Fruit fly (Drosophila melanogaster) whole organism, embryonic: Measurements from ENCODE around the gene mRpL16.

Experiments
- ATbp ChIP-seq: fragments of 200-800 bp; sonication (Bioruptor generic); optimal IDR thresholded peaks from 2 replicates; lab custom pipeline; 2017; ENCODE audit warnings: missing biosample characterization, mild to moderate bottlenecking, missing genetic modification characterization, missing genetic modification reagents
- BEAF-32 ChIP-seq: fragments of 200-800 bp; sonication (Bioruptor generic); optimal IDR thresholded peaks from 3 replicates; lab custom pipeline; 2017; ENCODE audit warnings: missing biosample characterization, missing genetic modification characterization, mild to moderate bottlenecking, moderate library complexity, missing genetic modification reagents
- CG1024 ChIP-seq: fragments of 200-800 bp; sonication (Bioruptor generic); IDR thresholded peaks from 2 replicates; pipeline ENCODE4 v1.3.6; 2022; ENCODE audit warnings: missing biosample characterization, missing genetic modification characterization
- CG10274 ChIP-seq: fragments of 200-800 bp; sonication (Bioruptor generic); optimal IDR thresholded peaks from 3 replicates; lab custom pipeline; 2017; ENCODE audit warnings: missing biosample characterization, mild to moderate bottlenecking, missing genetic modification characterization
- CG10543 ChIP-seq: fragments of 200-800 bp; sonication (Bioruptor generic); optimal IDR thresholded peaks from 3 replicates; lab custom pipeline; 2017; ENCODE audit warnings: missing biosample characterization, mild to moderate bottlenecking, missing genetic modification characterization, moderate library complexity
- CG10979 ChIP-seq: fragments of 200-800 bp; sonication (Bioruptor generic); optimal IDR thresholded peaks from 2 replicates; lab custom pipeline; 2018; ENCODE audit warnings: missing biosample characterization, mild to moderate bottlenecking, missing genetic modification characterization, moderate library complexity
- CG13296 ChIP-seq: fragments of 200-800 bp; sonication (Bioruptor generic); optimal IDR thresholded peaks from 3 replicates; lab custom pipeline; 2018; ENCODE audit warnings: missing biosample characterization, mild to moderate bottlenecking, missing genetic modification characterization
- CG13624 ChIP-seq: fragments of 200-800 bp; sonication (Bioruptor generic); optimal IDR thresholded peaks from 2 replicates; lab custom pipeline; 2016; ENCODE audit warnings: missing biosample characterization, missing genetic modification characterization
- CG14441 ChIP-seq: fragments of 200-800 bp; sonication (Bioruptor generic); IDR thresholded peaks from 2 replicates; pipeline ENCODE4 v1.3.6; 2022; ENCODE audit warnings: missing biosample characterization, missing genetic modification characterization
- CG14710 ChIP-seq: fragments of 200-800 bp; sonication (Bioruptor generic); optimal IDR thresholded peaks from 3 replicates; lab custom pipeline; 2019; ENCODE audit warnings: missing biosample characterization, mild to moderate bottlenecking, missing genetic modification characterization, moderate library complexity
- CG15514 ChIP-seq: fragments of 200-800 bp; sonication (Bioruptor generic); optimal IDR thresholded peaks from 3 replicates; lab custom pipeline; 2017; ENCODE audit warnings: missing biosample characterization, missing genetic modification characterization, mild to moderate bottlenecking, moderate library complexity, missing genetic modification reagents
- CG2712 ChIP-seq: fragments of 200-800 bp; optimal IDR thresholded peaks from 3 replicates; lab custom pipeline; 2019; ENCODE audit warnings: missing biosample characterization, mild to moderate bottlenecking, missing genetic modification characterization, moderate library complexity
- CG30403 ChIP-seq: fragments of 200-800 bp; sonication (Bioruptor generic); optimal IDR thresholded peaks from 3 replicates; lab custom pipeline; 2016; ENCODE audit warnings: missing biosample characterization, missing genetic modification characterization
- CG31365 ChIP-seq: fragments of 200-800 bp; sonication (Bioruptor generic); optimal IDR thresholded peaks from 2 replicates; lab custom pipeline; 2018; ENCODE audit warnings: missing biosample characterization, mild to moderate bottlenecking, missing genetic modification characterization
- CG4360 ChIP-seq: fragments of 200-800 bp; sonication (Bioruptor generic); IDR thresholded peaks from 2 replicates; pipeline ENCODE4 v1.3.6; 2022; ENCODE audit warnings: missing biosample characterization, missing genetic modification characterization
- CG4730 ChIP-seq: fragments of 200-800 bp; sonication (Bioruptor generic); IDR thresholded peaks from 2 replicates; pipeline ENCODE4 v1.3.6; 2022; ENCODE audit warnings: missing biosample characterization, missing genetic modification characterization
- CG7372 ChIP-seq: fragments of 200-800 bp; sonication (Bioruptor generic); IDR thresholded peaks from 2 replicates; pipeline ENCODE4 v1.3.6; 2022; ENCODE audit warnings: missing biosample characterization, missing genetic modification characterization
- CG7786 ChIP-seq: fragments of 200-800 bp; sonication (Bioruptor generic); optimal IDR thresholded peaks from 2 replicates; lab custom pipeline; 2016; ENCODE audit warnings: missing biosample characterization, missing genetic modification characterization
- CG7928 ChIP-seq: fragments of 200-800 bp; sonication (Bioruptor generic); optimal IDR thresholded peaks from 2 replicates; lab custom pipeline; 2017; ENCODE audit warnings: missing biosample characterization, mild to moderate bottlenecking, missing genetic modification characterization
- CG9609 ChIP-seq: fragments of 200-800 bp; sonication (Bioruptor generic); optimal IDR thresholded peaks from 3 replicates; lab custom pipeline; 2016; ENCODE audit warnings: missing biosample characterization, missing genetic modification characterization
- CG9876 ChIP-seq: fragments of 200-800 bp; sonication (Bioruptor generic); optimal IDR thresholded peaks from 2 replicates; lab custom pipeline; 2016; ENCODE audit warnings: missing biosample characterization, missing genetic modification characterization
- Dek ChIP-seq: fragments of 200-800 bp; sonication (Bioruptor generic); optimal IDR thresholded peaks from 3 replicates; lab custom pipeline; 2019; ENCODE audit warnings: missing biosample characterization, mild to moderate bottlenecking, missing genetic modification characterization, moderate library complexity
- ERR ChIP-seq: fragments of 200-800 bp; sonication (Bioruptor generic); optimal IDR thresholded peaks from 2 replicates; lab custom pipeline; 2016; ENCODE audit warnings: missing biosample characterization, missing genetic modification characterization
- Ets97D ChIP-seq: fragments of 200-800 bp; sonication (Bioruptor generic); optimal IDR thresholded peaks from 3 replicates; lab custom pipeline; 2016; ENCODE audit warnings: missing biosample characterization, missing genetic modification characterization
- Fer1 ChIP-seq: fragments of 200-800 bp; sonication (Bioruptor generic); optimal IDR thresholded peaks from 2 replicates; lab custom pipeline; 2017; ENCODE audit warnings: missing biosample characterization, mild to moderate bottlenecking, missing genetic modification characterization
- Gug ChIP-seq: fragments of 200-800 bp; sonication (Bioruptor generic); IDR thresholded peaks from 4 replicates; pipeline ENCODE4 v1.3.6; 2022; ENCODE audit warnings: missing biosample characterization, missing genetic modification characterization
- HLH4C ChIP-seq: fragments of 200-800 bp; sonication (Bioruptor generic); IDR thresholded peaks from 3 replicates; pipeline ENCODE4 v1.3.6; 2022; ENCODE audit warnings: missing biosample characterization, missing genetic modification characterization; ENCODE audit not compliant: partially characterized antibody
- Hmr ChIP-seq: fragments of 200-800 bp; sonication (Bioruptor generic); optimal IDR thresholded peaks from 3 replicates; lab custom pipeline; 2017; ENCODE audit warnings: mild to moderate bottlenecking, missing biosample characterization, missing genetic modification reagents, missing genetic modification characterization
- MESR4 ChIP-seq: fragments of 200-800 bp; sonication (Bioruptor generic); optimal IDR thresholded peaks from 2 replicates; lab custom pipeline; 2018; ENCODE audit warnings: missing biosample characterization, mild to moderate bottlenecking, missing genetic modification characterization, moderate library complexity
- MTF-1 ChIP-seq: fragments of 200-800 bp; sonication (Bioruptor generic); optimal IDR thresholded peaks from 2 replicates; lab custom pipeline; 2018; ENCODE audit warnings: missing biosample characterization, mild to moderate bottlenecking, missing genetic modification characterization, borderline replicate concordance
- Med ChIP-seq: fragments of 200-800 bp; sonication (Bioruptor generic); peaks from one replicate; lab custom pipeline; 2016; ENCODE audit warnings: missing biosample characterization, missing genetic modification characterization, mild to moderate bottlenecking, inconsistent platforms, moderate library complexity
- NFAT ChIP-seq: fragments of 200-800 bp; sonication (Bioruptor generic); IDR thresholded peaks from 2 replicates; pipeline ENCODE4 v1.3.6; 2022; ENCODE audit warnings: missing biosample characterization, missing genetic modification characterization
- Oaz ChIP-seq: fragments of 200-800 bp; sonication (Bioruptor generic); IDR thresholded peaks from 2 replicates; pipeline ENCODE4 v1.3.6; 2022; ENCODE audit warnings: missing biosample characterization, missing genetic modification characterization
- Oli ChIP-seq: fragments of 200-800 bp; sonication (Bioruptor generic); optimal IDR thresholded peaks from 2 replicates; lab custom pipeline; 2018; ENCODE audit warnings: missing biosample characterization, mild to moderate bottlenecking, missing genetic modification characterization, moderate library complexity
- Pdp1 ChIP-seq, 2 experiments: fragments of 200-800 bp; sonication (Bioruptor generic); optimal IDR thresholded peaks; 3 replicates each; lab custom pipeline; 2016; ENCODE audit warnings: missing biosample characterization in 2 of 2, missing genetic modification characterization in 2 of 2, mild to moderate bottlenecking in 1 of 2, moderate library complexity in 1 of 2
- TFAM ChIP-seq: fragments of 200-800 bp; sonication (Bioruptor generic); optimal IDR thresholded peaks from 2 replicates; lab custom pipeline; 2017; ENCODE audit warnings: missing biosample characterization, missing genetic modification characterization, inconsistent platforms
- Xrp1 ChIP-seq: fragments of 200-800 bp; sonication (Bioruptor generic); IDR thresholded peaks from 2 replicates; pipeline ENCODE4 v1.3.6; 2022; ENCODE audit warnings: missing biosample characterization, missing genetic modification characterization
- bbx ChIP-seq: fragments of 200-800 bp; sonication (Bioruptor generic); IDR thresholded peaks from 2 replicates; pipeline ENCODE4 v1.3.6; 2022; ENCODE audit warnings: missing biosample characterization, missing genetic modification characterization; ENCODE audit not compliant: partially characterized antibody
- crp ChIP-seq, 2 experiments: fragments of 200-800 bp; sonication (Bioruptor generic); optimal IDR thresholded peaks; 2 replicates in 1 of 2; 3 replicates in 1 of 2; lab custom pipeline; 2017; ENCODE audit warnings: missing biosample characterization in 2 of 2, missing genetic modification characterization in 2 of 2, mild to moderate bottlenecking in 1 of 2, moderate library complexity in 1 of 2
- dm ChIP-seq: fragments of 200-800 bp; sonication (Bioruptor generic); optimal IDR thresholded peaks from 3 replicates; lab custom pipeline; 2016; ENCODE audit warnings: missing biosample characterization, missing genetic modification characterization
- ftz-f1 ChIP-seq: fragments of 200-800 bp; sonication (Bioruptor generic); optimal IDR thresholded peaks from 2 replicates; lab custom pipeline; 2016; ENCODE audit warnings: missing biosample characterization, missing genetic modification characterization
- gcm2 ChIP-seq: fragments of 200-800 bp; sonication (Bioruptor generic); optimal IDR thresholded peaks from 2 replicates; lab custom pipeline; 2016; ENCODE audit warnings: missing biosample characterization, missing genetic modification characterization
- insv ChIP-seq, 2 experiments: fragments of 200-800 bp; sonication (Bioruptor generic); optimal IDR thresholded peaks; 3 replicates each; lab custom pipeline; 2016 to 2018; ENCODE audit warnings: missing biosample characterization in 2 of 2, missing genetic modification characterization in 2 of 2
- nmo ChIP-seq: fragments of 200-800 bp; sonication (Bioruptor generic); optimal IDR thresholded peaks from 2 replicates; lab custom pipeline; 2018; ENCODE audit warnings: missing biosample characterization, mild to moderate bottlenecking, missing genetic modification characterization, moderate library complexity
- slou ChIP-seq: fragments of 200-800 bp; sonication (Bioruptor generic); optimal IDR thresholded peaks from 3 replicates; lab custom pipeline; 2016; ENCODE audit warnings: missing biosample characterization, missing genetic modification characterization
- tll ChIP-seq, 2 experiments: fragments of 200-800 bp in 1 of 2; fragments of >200 bp in 1 of 2; sonication (Bioruptor generic) in 1 of 2; optimal IDR thresholded peaks; 2 replicates each; lab custom pipeline; 2017 to 2019; ENCODE audit warnings: missing biosample characterization in 2 of 2, missing genetic modification characterization in 2 of 2, mild to moderate bottlenecking in 1 of 2, moderate library complexity in 1 of 2
- unc-4 ChIP-seq: fragments of 200-800 bp; sonication (Bioruptor generic); IDR thresholded peaks from 2 replicates; pipeline ENCODE4 v1.3.6; 2022; ENCODE audit warnings: missing biosample characterization, missing genetic modification characterization; ENCODE audit not compliant: partially characterized antibody
- zen ChIP-seq: fragments of 200-800 bp; sonication (Bioruptor generic); optimal IDR thresholded peaks from 3 replicates; lab custom pipeline; 2018; ENCODE audit warnings: missing biosample characterization, mild to moderate bottlenecking, missing genetic modification characterization, moderate library complexity

The mRpL16 gene

DNA sequence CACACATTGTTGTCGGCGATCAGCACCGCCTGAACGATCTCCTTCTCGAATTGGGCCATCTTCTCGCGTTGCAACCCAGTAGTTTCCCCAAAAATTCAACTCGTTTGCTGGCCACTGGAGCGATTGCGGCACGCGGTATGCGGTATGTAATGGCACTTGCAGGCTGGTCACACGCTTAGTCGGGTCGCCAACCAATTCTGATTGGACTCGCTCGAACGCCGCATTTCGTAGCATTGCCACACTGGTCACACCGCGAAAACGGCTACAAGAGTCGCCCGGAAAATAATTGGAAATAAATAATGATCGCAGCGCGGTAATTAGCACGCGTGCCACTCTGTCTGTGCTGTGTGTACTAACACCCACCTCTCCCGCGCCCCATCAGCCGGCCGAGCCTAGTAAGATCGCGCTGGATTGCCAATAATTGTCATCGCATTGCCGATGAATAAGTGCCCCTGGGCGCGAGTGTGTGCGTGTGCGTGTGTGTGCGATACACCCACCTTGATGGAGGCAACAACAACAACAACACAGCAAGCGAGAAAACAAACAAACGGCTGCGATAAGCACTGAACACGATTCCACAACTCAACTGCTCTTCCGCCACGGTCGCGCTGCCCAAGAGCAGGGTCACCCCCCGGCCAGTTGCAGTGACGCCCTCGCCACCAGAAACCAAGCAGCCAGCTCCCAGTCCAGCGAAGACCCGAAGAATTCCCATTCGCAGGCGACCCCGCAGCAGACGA is 32.9 kb downstream of the mRpL16 start, which contains the start of the genes eIF2Bepsilon and Ocrl (continued):
- TF ChIP-seq Gug (GFP tag; lab: Robert Waterston, UW): no peak
- TF ChIP-seq CG7786: no peak
- TF ChIP-seq Ets97D (GFP tag; lab: Kevin White, UChicago): peak; percentile 49
- no peak for TF ChIP-seq slou (GFP tag; lab: Kevin White, UChicago)
- TF ChIP-seq TFAM: no peak
- TF ChIP-seq CG9609: peak; percentile 11
- no peak for TF ChIP-seq ATbp (GFP tag; lab: Kevin White, UChicago)
- peak; percentile 59 for TF ChIP-seq BEAF-32 (GFP tag; lab: Kevin White, UChicago)
- peak; percentile 59 for TF ChIP-seq CG10274
- no peak for TF ChIP-seq Dek (tag; lab: Kevin White, UChicago)
- peak; percentile 88 for TF ChIP-seq MESR4
- TF ChIP-seq gcm2: no peak
- TF ChIP-seq nmo (GFP tag; lab: Kevin White, UChicago): peak; percentile 39
- TF ChIP-seq crp (GFP tag; optimal IDR thresholded peaks at IDR 0.05; lab: Kevin White, UChicago): peak in 1 of 2 experiments; percentile 35
- no peak for TF ChIP-seq Xrp1
- TF ChIP-seq CG31365: no peak
- no peak for TF ChIP-seq CG4730 (GFP tag; lab: Robert Waterston, UW)
- no peak for TF ChIP-seq CG7372 (GFP tag; lab: Robert Waterston, UW)
- peak; percentile 29 for TF ChIP-seq CG2712
- peak; percentile 31 for TF ChIP-seq CG9876 (GFP tag; lab: Kevin White, UChicago)
- no peak for TF ChIP-seq tll (GFP tag; optimal IDR thresholded peaks at IDR 0.05; lab: Kevin White, UChicago)
- TF ChIP-seq Pdp1 (GFP tag; optimal IDR thresholded peaks at IDR 0.05; lab: Kevin White, UChicago): peak in 1 of 2 experiments; percentile 55
- TF ChIP-seq CG13296 (GFP tag; lab: Kevin White, UChicago): no peak
- TF ChIP-seq CG1024 (GFP tag; lab: Robert Waterston, UW): no peak
- peak; percentile 6 for TF ChIP-seq CG7928
- peak; percentile 62 for TF ChIP-seq Med (GFP tag; lab: Kevin White, UChicago)
- TF ChIP-seq CG15514 (GFP tag; lab: Kevin White, UChicago): peak; percentile 83
- TF ChIP-seq MTF-1: no peak
- TF ChIP-seq ftz-f1 (GFP tag; lab: Kevin White, UChicago): peak; percentile 81
- TF ChIP-seq CG30403 (GFP tag; lab: Kevin White, UChicago): peak; percentile 4
- peak; percentile 93 for TF ChIP-seq CG4360 (GFP tag; lab: Robert Waterston, UW)
- peak; percentile 53 for TF ChIP-seq Fer1 (GFP tag; lab: Kevin White, UChicago)
- TF ChIP-seq zen: peak; percentile 56
- peak; percentile 93 to 99 for TF ChIP-seq insv (GFP tag; optimal IDR thresholded peaks at IDR 0.05; lab: Kevin White, UChicago)
- no peak for TF ChIP-seq Oaz (GFP tag; lab: Robert Waterston, UW)
- TF ChIP-seq CG14441 (GFP tag; lab: Robert Waterston, UW): no peak
- peak; percentile 28 for TF ChIP-seq CG10543
- TF ChIP-seq CG14710 (tag; lab: Kevin White, UChicago): peak; percentile 62
- 0 out of 3 replicates have a peak, but pooled peaks have one; percentile 28 for TF ChIP-seq HLH4C (GFP tag; lab: Robert Waterston, UW)
- TF ChIP-seq bbx: peak; percentile 41; the same call in 1 of the 2 replicates
- TF ChIP-seq Oli (tag; lab: Kevin White, UChicago): no peak
- peak; percentile 55 for TF ChIP-seq dm
- TF ChIP-seq NFAT: 0 out of 2 replicates have a peak, but pooled peaks have one; percentile 4
- TF ChIP-seq CG13624 (GFP tag; lab: Kevin White, UChicago): no peak
- TF ChIP-seq CG10979: peak; percentile 1
- peak; percentile 30 for TF ChIP-seq ERR (GFP tag; lab: Kevin White, UChicago)
- TF ChIP-seq Hmr: no peak
- 0 out of 2 replicates have a peak, but pooled peaks have one; percentile 20 for TF ChIP-seq unc-4 (GFP tag; lab: Robert Waterston, UW)
